Fruit fly (Drosophila melanogaster) whole organism, embryonic: ENCODE results near the gene sau.

Source experiments
- Aef1 ChIP-seq: fragments of 200-800 bp; sonication (Bioruptor generic); IDR thresholded peaks from 3 replicates; pipeline ENCODE4 v1.3.6; 2022; ENCODE audit warnings: missing biosample characterization, missing genetic modification characterization
- Atf-2 ChIP-seq: fragments of 200-800 bp; sonication (Bioruptor generic); optimal IDR thresholded peaks from 2 replicates; lab custom pipeline; 2016; ENCODE audit warnings: missing biosample characterization, missing genetic modification characterization
- CG1024 ChIP-seq: fragments of 200-800 bp; sonication (Bioruptor generic); IDR thresholded peaks from 2 replicates; pipeline ENCODE4 v1.3.6; 2022; ENCODE audit warnings: missing biosample characterization, missing genetic modification characterization
- CG10274 ChIP-seq: fragments of 200-800 bp; sonication (Bioruptor generic); optimal IDR thresholded peaks from 3 replicates; lab custom pipeline; 2017; ENCODE audit warnings: missing biosample characterization, mild to moderate bottlenecking, missing genetic modification characterization
- CG10431 ChIP-seq: fragments of 200-800 bp; sonication (Bioruptor generic); optimal IDR thresholded peaks from 3 replicates; lab custom pipeline; 2018; ENCODE audit warnings: missing biosample characterization, mild to moderate bottlenecking, missing genetic modification characterization
- CG11398 ChIP-seq: fragments of 200-800 bp; sonication (Bioruptor generic); optimal IDR thresholded peaks from 2 replicates; lab custom pipeline; 2016; ENCODE audit warnings: missing biosample characterization, missing genetic modification characterization
- CG12219 ChIP-seq: fragments of 200-800 bp; sonication (Bioruptor generic); optimal IDR thresholded peaks from 3 replicates; lab custom pipeline; 2018; ENCODE audit warnings: missing biosample characterization, mild to moderate bottlenecking, missing genetic modification characterization
- CG12236 ChIP-seq: fragments of 200-800 bp; sonication (Bioruptor generic); optimal IDR thresholded peaks from 2 replicates; lab custom pipeline; 2016; ENCODE audit warnings: missing biosample characterization, missing genetic modification characterization
- CG13296 ChIP-seq: fragments of 200-800 bp; sonication (Bioruptor generic); optimal IDR thresholded peaks from 3 replicates; lab custom pipeline; 2018; ENCODE audit warnings: missing biosample characterization, mild to moderate bottlenecking, missing genetic modification characterization
- CG13894 ChIP-seq: fragments of 200-800 bp; sonication (Bioruptor generic); optimal IDR thresholded peaks from 3 replicates; lab custom pipeline; 2018; ENCODE audit warnings: missing biosample characterization, mild to moderate bottlenecking, missing genetic modification characterization, moderate library complexity
- CG17359 ChIP-seq: fragments of 200-800 bp; sonication (Bioruptor generic); optimal IDR thresholded peaks from 3 replicates; lab custom pipeline; 2018; ENCODE audit warnings: missing biosample characterization, mild to moderate bottlenecking, missing genetic modification characterization, moderate library complexity
- CG17912 ChIP-seq: fragments of 200-800 bp; sonication (Bioruptor generic); optimal IDR thresholded peaks from 2 replicates; lab custom pipeline; 2018; ENCODE audit warnings: missing biosample characterization, mild to moderate bottlenecking, missing genetic modification characterization
- CG2120 ChIP-seq: fragments of 200-800 bp; sonication (Bioruptor generic); optimal IDR thresholded peaks from 3 replicates; lab custom pipeline; 2016; ENCODE audit warnings: missing biosample characterization, missing genetic modification characterization
- CG2199 ChIP-seq: fragments of 200-800 bp; sonication (Bioruptor generic); IDR thresholded peaks from 3 replicates; pipeline ENCODE4 v1.3.6; 2022; ENCODE audit warnings: missing biosample characterization, missing genetic modification characterization
- CG30403 ChIP-seq: fragments of 200-800 bp; sonication (Bioruptor generic); optimal IDR thresholded peaks from 3 replicates; lab custom pipeline; 2016; ENCODE audit warnings: missing biosample characterization, missing genetic modification characterization
- CG31388 ChIP-seq: fragments of 200-800 bp; sonication (Bioruptor generic); optimal IDR thresholded peaks from 2 replicates; lab custom pipeline; 2016; ENCODE audit warnings: missing biosample characterization, missing genetic modification characterization
- CG3163 ChIP-seq: fragments of 200-800 bp; sonication (Bioruptor generic); optimal IDR thresholded peaks from 3 replicates; lab custom pipeline; 2016; ENCODE audit warnings: missing biosample characterization, missing genetic modification characterization
- CG4730 ChIP-seq: fragments of 200-800 bp; sonication (Bioruptor generic); IDR thresholded peaks from 2 replicates; pipeline ENCODE4 v1.3.6; 2022; ENCODE audit warnings: missing biosample characterization, missing genetic modification characterization
- CG5245 ChIP-seq: fragments of 200-800 bp; sonication (Bioruptor generic); optimal IDR thresholded peaks from 3 replicates; lab custom pipeline; 2016; ENCODE audit warnings: missing biosample characterization, missing genetic modification characterization
- CG6254 ChIP-seq: fragments of 200-800 bp; sonication (Bioruptor generic); optimal IDR thresholded peaks from 3 replicates; lab custom pipeline; 2017; ENCODE audit warnings: mild to moderate bottlenecking, missing biosample characterization, missing genetic modification reagents, missing genetic modification characterization
- CG7556 ChIP-seq: fragments of 200-800 bp; sonication (Bioruptor generic); optimal IDR thresholded peaks from 2 replicates; lab custom pipeline; 2017; ENCODE audit warnings: missing biosample characterization, mild to moderate bottlenecking, missing genetic modification characterization
- CG8359 ChIP-seq: fragments of 200-800 bp; sonication (Bioruptor generic); optimal IDR thresholded peaks from 2 replicates; lab custom pipeline; 2017; ENCODE audit warnings: missing biosample characterization, mild to moderate bottlenecking, missing genetic modification characterization, borderline replicate concordance
- CTCF ChIP-seq: fragments of 200-800 bp; sonication (Bioruptor generic); optimal IDR thresholded peaks from 2 replicates; lab custom pipeline; 2017; ENCODE audit warnings: missing biosample characterization, mild to moderate bottlenecking, missing genetic modification characterization, moderate library complexity
- Camta ChIP-seq: fragments of 200-800 bp; sonication (Bioruptor generic); optimal IDR thresholded peaks from 2 replicates; lab custom pipeline; 2016; ENCODE audit warnings: missing biosample characterization, missing genetic modification characterization
- Dll ChIP-seq: fragments of 200-800 bp; sonication (Bioruptor generic); IDR thresholded peaks from 4 replicates; pipeline ENCODE4 v1.3.6; 2022; ENCODE audit warnings: missing biosample characterization, missing genetic modification characterization; ENCODE audit not compliant: partially characterized antibody
- Doc3 ChIP-seq: fragments of 200-800 bp; sonication (Bioruptor generic); IDR thresholded peaks from 3 replicates; pipeline ENCODE4 v1.3.6; 2022; ENCODE audit warnings: missing biosample characterization, missing genetic modification characterization; ENCODE audit not compliant: partially characterized antibody
- HLH4C ChIP-seq: fragments of 200-800 bp; sonication (Bioruptor generic); IDR thresholded peaks from 3 replicates; pipeline ENCODE4 v1.3.6; 2022; ENCODE audit warnings: missing biosample characterization, missing genetic modification characterization; ENCODE audit not compliant: partially characterized antibody
- HLH54F ChIP-seq: fragments of 200-800 bp; sonication (Bioruptor generic); optimal IDR thresholded peaks from 3 replicates; lab custom pipeline; 2016; ENCODE audit warnings: missing biosample characterization, missing genetic modification characterization
- NFAT ChIP-seq: fragments of 200-800 bp; sonication (Bioruptor generic); IDR thresholded peaks from 2 replicates; pipeline ENCODE4 v1.3.6; 2022; ENCODE audit warnings: missing biosample characterization, missing genetic modification characterization
- Nf-YB ChIP-seq: fragments of 200-800 bp; sonication (Bioruptor generic); optimal IDR thresholded peaks from 3 replicates; lab custom pipeline; 2019; ENCODE audit warnings: missing biosample characterization, mild to moderate bottlenecking, missing genetic modification characterization, moderate library complexity
- NfI ChIP-seq: fragments of 200-800 bp; sonication (Bioruptor generic); optimal IDR thresholded peaks from 3 replicates; lab custom pipeline; 2018; ENCODE audit warnings: missing biosample characterization, mild to moderate bottlenecking, missing genetic modification characterization, moderate library complexity
- PHDP ChIP-seq: fragments of 200-800 bp; sonication (Bioruptor generic); optimal IDR thresholded peaks from 3 replicates; lab custom pipeline; 2018; ENCODE audit warnings: missing biosample characterization, mild to moderate bottlenecking, missing genetic modification characterization, moderate library complexity
- Scr ChIP-seq: fragments of 200-800 bp; sonication (Bioruptor generic); IDR thresholded peaks from 2 replicates; pipeline ENCODE4 v1.3.6; 2022; ENCODE audit warnings: missing biosample characterization, missing genetic modification characterization; ENCODE audit not compliant: partially characterized antibody
- Sin3A ChIP-seq: fragments of >200 bp; optimal IDR thresholded peaks from 2 replicates; lab custom pipeline; 2018
- Tbp ChIP-seq: fragments of >200 bp; optimal IDR thresholded peaks from 2 replicates; lab custom pipeline; 2018; ENCODE audit warnings: missing biosample characterization, missing genetic modification characterization
- Xbp1 ChIP-seq: fragments of 200-800 bp; sonication (Bioruptor generic); optimal IDR thresholded peaks from 3 replicates; lab custom pipeline; 2016; ENCODE audit warnings: missing biosample characterization, mild to moderate bottlenecking, missing genetic modification characterization
- ato ChIP-seq: fragments of 200-800 bp; sonication (Bioruptor generic); IDR thresholded peaks from 2 replicates; pipeline ENCODE4 v1.3.6; 2022; ENCODE audit warnings: missing biosample characterization, missing genetic modification characterization; ENCODE audit not compliant: partially characterized antibody
- cad ChIP-seq: fragments of >200 bp; optimal IDR thresholded peaks from 2 replicates; lab custom pipeline; 2017; ENCODE audit warnings: missing biosample characterization, missing genetic modification characterization
- cg ChIP-seq: fragments of 200-800 bp; sonication (Bioruptor generic); optimal IDR thresholded peaks from 3 replicates; lab custom pipeline; 2019; ENCODE audit warnings: missing biosample characterization, mild to moderate bottlenecking, missing genetic modification characterization, moderate library complexity
- chif ChIP-seq, 2 experiments: fragments of 200-800 bp; sonication (Bioruptor generic); optimal IDR thresholded peaks; 3 replicates each; lab custom pipeline; 2016; ENCODE audit warnings: missing biosample characterization in 2 of 2, missing genetic modification characterization in 2 of 2
- dati ChIP-seq: fragments of 200-800 bp; sonication (Bioruptor generic); IDR thresholded peaks from 2 replicates; pipeline ENCODE4 v1.3.6; 2022; ENCODE audit warnings: missing biosample characterization, missing genetic modification characterization
- fu2 ChIP-seq: fragments of 200-800 bp; sonication (Bioruptor generic); optimal IDR thresholded peaks from 2 replicates; lab custom pipeline; 2016; ENCODE audit warnings: missing biosample characterization, missing genetic modification characterization
- gcm ChIP-seq: fragments of 200-800 bp; sonication (Bioruptor generic); optimal IDR thresholded peaks from 2 replicates; lab custom pipeline; 2019; ENCODE audit warnings: missing biosample characterization, mild to moderate bottlenecking, missing genetic modification characterization, moderate library complexity
- lmd ChIP-seq: fragments of 200-800 bp; sonication (Bioruptor generic); IDR thresholded peaks from 2 replicates; pipeline ENCODE4 v1.3.6; 2022; ENCODE audit warnings: missing biosample characterization, missing genetic modification characterization
- mld ChIP-seq: fragments of 200-800 bp; sonication (Bioruptor generic); IDR thresholded peaks from 3 replicates; pipeline ENCODE4 v1.3.6; 2022; ENCODE audit warnings: missing biosample characterization, missing genetic modification characterization; ENCODE audit not compliant: partially characterized antibody
- odd ChIP-seq: fragments of 200-800 bp; sonication (Bioruptor generic); optimal IDR thresholded peaks from 2 replicates; lab custom pipeline; 2017; ENCODE audit warnings: missing biosample characterization, mild to moderate bottlenecking, missing genetic modification characterization
- org-1 ChIP-seq: fragments of 200-800 bp; sonication (Bioruptor generic); optimal IDR thresholded peaks from 2 replicates; lab custom pipeline; 2017; ENCODE audit warnings: missing biosample characterization, missing genetic modification characterization
- p53 ChIP-seq: fragments of 200-800 bp; sonication (Bioruptor generic); optimal IDR thresholded peaks from 2 replicates; lab custom pipeline; 2016; ENCODE audit warnings: missing biosample characterization, missing genetic modification characterization
- stwl ChIP-seq: fragments of 200-800 bp; sonication (Bioruptor generic); optimal IDR thresholded peaks from 3 replicates; lab custom pipeline; 2018; ENCODE audit warnings: missing biosample characterization, mild to moderate bottlenecking, missing genetic modification characterization, moderate library complexity
- zfh2 ChIP-seq: fragments of 200-800 bp; sonication (Bioruptor generic); optimal IDR thresholded peaks from 2 replicates; lab custom pipeline; 2016; ENCODE audit warnings: missing biosample characterization, missing genetic modification characterization

Gene sau

dm6 chr2L:2198613-2199432 is 27.3 kb upstream of the sau start (continued):
- TF ChIP-seq Scr (GFP tag; lab: Robert Waterston, UW) (no peak), HLH4C (GFP tag; lab: Robert Waterston, UW) (no peak), CG3163 (peak; percentile 51), Aef1 (GFP tag; lab: Robert Waterston, UW) (no peak), CG2199 (GFP tag; lab: Robert Waterston, UW) (no peak), cg (GFP tag; lab: Kevin White, UChicago) (peak; percentile 57), CG13894 (tag; lab: Kevin White, UChicago) (peak; percentile 95), Tbp (GFP tag; lab: Kevin White, UChicago) (no peak), CG1024 (GFP tag; lab: Robert Waterston, UW) (no peak), CG30403 (GFP tag; lab: Kevin White, UChicago) (peak; percentile 91), CG12236 (GFP tag; lab: Kevin White, UChicago) (peak; percentile 73), CTCF (GFP tag; lab: Kevin White, UChicago) (no peak), CG13296 (GFP tag; lab: Kevin White, UChicago) (peak; percentile 62), cad (no peak), ato (GFP tag; lab: Robert Waterston, UW) (no peak), NfI (peak; percentile 78), CG8359 (GFP tag; lab: Kevin White, UChicago) (peak; percentile 73), CG10274 (GFP tag; lab: Kevin White, UChicago) (peak; percentile 50), fu2 (GFP tag; lab: Kevin White, UChicago) (peak; percentile 70), Dll (no peak), CG6254 (peak; percentile 76), CG11398 (GFP tag; lab: Kevin White, UChicago) (peak; percentile 83), Nf-YB (peak; percentile 90), org-1 (GFP tag; lab: Kevin White, UChicago) (peak; percentile 86), PHDP (peak; percentile 90), CG7556 (GFP tag; lab: Kevin White, UChicago) (peak; percentile 86), stwl (tag; lab: Kevin White, UChicago) (no peak), Doc3 (GFP tag; lab: Robert Waterston, UW) (no peak), chif (GFP tag; optimal IDR thresholded peaks at IDR 0.05; lab: Kevin White, UChicago) (peak; percentile 89 to 91), p53 (GFP tag; lab: Kevin White, UChicago) (peak; percentile 20), Camta (GFP tag; lab: Kevin White, UChicago) (peak; percentile 83), Sin3A (no peak), CG12219 (GFP tag; lab: Kevin White, UChicago) (peak; percentile 88), CG4730 (GFP tag; lab: Robert Waterston, UW) (no peak), CG5245 (GFP tag; lab: Kevin White, UChicago) (peak; percentile 85), odd (GFP tag; lab: Kevin White, UChicago) (peak; percentile 43), CG17359 (tag; lab: Kevin White, UChicago) (peak; percentile 90), dati (GFP tag; lab: Robert Waterston, UW) (no peak), lmd (no peak), CG31388 (GFP tag; lab: Kevin White, UChicago) (peak; percentile 56), CG2120 (peak; percentile 89), Xbp1 (GFP tag; lab: Kevin White, UChicago) (peak; percentile 87), mld (GFP tag; lab: Robert Waterston, UW) (no peak), HLH54F (GFP tag; lab: Kevin White, UChicago) (peak; percentile 78), gcm (GFP tag; lab: Kevin White, UChicago) (peak; percentile 49), NFAT (no peak), CG17912 (GFP tag; lab: Kevin White, UChicago) (no peak), CG10431 (peak; percentile 12), Atf-2 (GFP tag; lab: Kevin White, UChicago) (peak; percentile 86), zfh2 (GFP tag; lab: Kevin White, UChicago) (peak; percentile 68)
